Worm (Caenorhabditis elegans) whole organism, L4/young adult: ENCODE measurements around the gene scl-18.

Source experiments
- W03F9.2 ChIP-seq: fragments of 150-350 bp; optimal IDR thresholded peaks from 2 replicates; lab custom pipeline; 2014; ENCODE audit warnings: missing biosample characterization, missing genetic modification characterization
- dao-5 ChIP-seq: sonication (generic microtip); optimal IDR thresholded peaks from 2 replicates; lab custom pipeline; 2016; ENCODE audit warnings: missing genotype, missing genetic modification characterization, moderate library complexity, missing compliant biosample characterization
- him-1 ChIP-seq: sonication (generic microtip); optimal IDR thresholded peaks from 2 replicates; lab custom pipeline; 2016; ENCODE audit warnings: missing genotype, missing genetic modification reagents, missing genetic modification characterization, missing compliant biosample characterization

DNA sequence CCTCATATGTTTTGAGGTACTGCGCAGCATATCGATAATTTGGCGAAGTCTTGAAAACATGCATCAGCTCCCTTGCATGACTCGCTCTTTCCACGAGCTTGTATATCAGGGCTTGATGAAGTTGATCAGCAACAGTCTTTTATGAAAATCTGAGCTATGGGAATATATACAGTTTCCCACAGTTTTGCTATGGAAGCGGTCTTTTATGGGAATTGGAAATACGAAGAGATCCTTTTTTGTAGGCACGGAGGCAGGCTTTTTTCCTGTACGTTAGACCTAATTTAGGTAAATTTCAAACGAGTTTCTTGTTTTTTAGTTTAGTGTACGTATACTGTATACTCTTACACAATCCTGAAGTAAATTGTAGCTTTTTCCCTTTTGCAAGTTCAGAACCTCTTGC is 1.7 kb upstream of the scl-18 start, which contains the start of gene T12A7.9:
- TF ChIP-seq dao-5 (tag; lab: Kevin White, UChicago) (no peak), W03F9.2 (no peak), him-1 (tag; lab: Kevin White, UChicago) (peak; percentile 77)
